Worm (Caenorhabditis elegans) whole organism, midembryonic: Measurements from ENCODE around the gene K08H2.4.

Experiments used
- T22C8.4 ChIP-seq: fragments of 200-800 bp; sonication (Bioruptor generic); IDR thresholded peaks from 2 replicates; pipeline ENCODE4 v1.3.6; 2022; ENCODE audit warnings: missing genetic modification characterization, missing compliant biosample characterization
- cog-1 ChIP-seq: sonication (generic microtip); optimal IDR thresholded peaks from 2 replicates; lab custom pipeline; 2016; ENCODE audit warnings: missing genetic modification characterization, missing compliant biosample characterization
- flt-1 ChIP-seq: fragments of 200-800 bp; sonication (Bioruptor generic); IDR thresholded peaks from 2 replicates; pipeline ENCODE4 v1.3.6; 2022; ENCODE audit warnings: missing genetic modification characterization, missing compliant biosample characterization
- klf-2 ChIP-seq: fragments of 200-800 bp; sonication (Bioruptor generic); conservative IDR thresholded peaks from 2 replicates; pipeline ENCODE4 v1.3.6; 2022; ENCODE audit warnings: missing genetic modification reagents, missing genetic modification characterization, missing compliant biosample characterization
- med-1 ChIP-seq: sonication (generic microtip); optimal IDR thresholded peaks from 2 replicates; lab custom pipeline; 2017; ENCODE audit warnings: missing genetic modification characterization, mild to moderate bottlenecking, missing compliant biosample characterization, antibody characterized with exemption, missing genetic modification reagents; ENCODE audit not compliant: insufficient read depth
- ref-1 ChIP-seq: fragments of 200-800 bp; sonication (Bioruptor generic); conservative IDR thresholded peaks from 2 replicates; pipeline ENCODE4 v1.3.6; 2022; ENCODE audit warnings: missing genetic modification reagents, missing genetic modification characterization, missing compliant biosample characterization
- tab-1 ChIP-seq: fragments of 200-800 bp; sonication (Bioruptor generic); IDR thresholded peaks from 2 replicates; pipeline ENCODE4 v1.3.6; 2022; ENCODE audit warnings: missing genetic modification characterization, missing compliant biosample characterization
- ztf-23 ChIP-seq: fragments of 200-800 bp; sonication (Bioruptor generic); IDR thresholded peaks from 2 replicates; pipeline ENCODE4 v1.3.6; 2022; ENCODE audit warnings: missing genetic modification reagents, missing genetic modification characterization, missing compliant biosample characterization
- ztf-29 ChIP-seq: fragments of 200-800 bp; sonication (Bioruptor generic); IDR thresholded peaks from 2 replicates; pipeline ENCODE4 v1.3.6; 2022; ENCODE audit warnings: missing genetic modification reagents, missing genetic modification characterization, missing compliant biosample characterization

K08H2.4 gene

DNA sequence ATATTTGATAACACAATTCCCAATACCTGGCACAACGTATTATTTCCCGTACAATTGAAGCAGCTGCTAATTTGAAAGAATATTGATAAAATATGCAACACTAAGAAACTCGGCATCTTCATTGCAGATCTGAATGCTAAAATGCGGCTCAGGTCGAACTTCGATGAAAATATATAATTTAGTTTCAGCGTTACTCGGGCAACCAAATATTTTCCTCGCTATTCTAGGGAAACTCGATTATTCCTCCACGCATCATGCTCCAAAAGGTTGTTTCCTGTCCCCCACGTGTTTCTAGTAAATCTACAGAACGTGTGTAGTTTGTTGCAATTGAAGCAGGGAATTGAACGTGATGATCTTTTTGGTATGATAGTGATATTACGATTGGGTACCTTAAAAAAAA lies 10.8 kb downstream of the K08H2.4 start:
- TF ChIP-seq klf-2 (GFP tag; lab: Robert Waterston, UW) (no peak), tab-1 (GFP tag; lab: Robert Waterston, UW) (no peak)

DNA sequence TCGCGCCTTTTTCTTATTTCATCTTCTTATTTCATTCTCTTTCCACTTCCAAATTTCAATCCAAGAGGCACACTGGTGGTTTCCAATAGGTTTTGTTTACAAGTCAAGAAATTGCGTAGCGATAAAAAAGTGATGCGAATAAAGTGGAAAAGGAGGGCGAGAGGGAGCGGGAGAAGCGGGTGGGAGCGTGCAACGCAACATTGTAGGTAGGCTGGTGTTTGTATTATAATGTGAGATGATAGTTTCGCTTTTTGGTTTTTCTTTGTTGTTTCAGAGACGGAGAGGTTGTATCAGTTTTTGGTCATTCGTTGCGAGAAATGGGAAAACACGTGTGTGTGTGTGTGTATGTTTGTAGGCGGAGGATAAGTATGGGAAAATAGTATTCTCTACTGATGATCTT lies 11.9 kb downstream of the K08H2.4 start:
- TF ChIP-seq ref-1 (GFP tag; lab: Robert Waterston, UW), result no peak
- no peak for TF ChIP-seq tab-1 (GFP tag; lab: Robert Waterston, UW)
- no peak for TF ChIP-seq T22C8.4 (GFP tag; lab: Robert Waterston, UW)
- TF ChIP-seq ztf-29, result no peak
- TF ChIP-seq ztf-23, result no peak
- TF ChIP-seq flt-1 (GFP tag; lab: Robert Waterston, UW), result no peak
- TF ChIP-seq med-1, result no peak
- no peak for TF ChIP-seq cog-1 (tag; lab: Kevin White, UChicago)
- TF ChIP-seq klf-2 (GFP tag; lab: Robert Waterston, UW), result no peak

DNA sequence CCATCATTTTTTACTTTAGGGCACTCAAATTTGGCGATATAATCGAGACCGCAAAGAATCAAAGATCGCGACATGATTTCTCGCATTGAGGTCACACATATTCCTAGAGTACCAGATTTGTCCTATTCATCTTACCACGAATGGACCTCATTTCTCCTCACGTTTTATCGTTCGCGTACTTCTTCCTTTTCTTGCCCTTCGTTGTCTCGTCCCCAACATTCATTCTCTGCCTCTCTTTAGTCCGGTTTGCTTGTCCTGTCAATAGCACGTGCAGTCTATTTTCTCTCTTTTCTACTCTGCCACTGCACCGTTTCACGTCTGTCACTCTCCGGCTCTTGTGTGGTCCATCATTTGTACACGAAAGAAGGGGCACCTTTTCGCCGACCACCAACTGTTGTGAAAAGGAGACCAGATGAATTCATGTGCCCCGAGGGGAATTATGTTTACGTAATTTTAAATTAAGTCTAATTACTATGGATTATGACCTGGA lies 13.1 kb downstream of the K08H2.4 start:
- TF ChIP-seq flt-1 (GFP tag; lab: Robert Waterston, UW), result 0 out of 2 replicates have a peak, but pooled peaks have one; percentile 51
- TF ChIP-seq ztf-23, result no peak
- TF ChIP-seq cog-1 (tag; lab: Kevin White, UChicago), result peak; percentile 30
- TF ChIP-seq tab-1 (GFP tag; lab: Robert Waterston, UW), result no peak

DNA sequence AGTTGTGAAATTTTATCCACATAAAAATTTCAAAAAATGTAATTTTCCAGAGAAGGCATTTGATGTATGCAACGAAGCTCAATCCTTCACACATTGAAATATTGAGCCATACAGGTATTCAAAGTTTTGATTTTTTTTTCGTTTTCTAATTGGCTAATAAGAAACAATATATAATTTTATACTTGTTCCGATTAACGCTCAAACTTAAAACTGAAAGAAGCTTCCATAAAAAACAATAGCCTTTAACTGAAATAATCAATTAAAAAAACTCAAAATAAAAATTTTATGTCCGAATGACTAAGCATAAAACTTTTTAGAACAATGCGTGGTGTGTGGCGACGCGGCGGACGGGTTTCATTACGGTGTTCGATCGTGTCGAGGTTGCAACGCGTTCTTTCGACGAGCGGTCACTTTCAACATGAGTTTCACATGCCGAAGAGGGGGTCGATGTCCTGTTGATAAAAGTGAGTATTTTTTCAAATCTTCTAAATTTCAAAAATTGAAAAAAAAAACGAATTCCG lies 13.7 kb downstream of the K08H2.4 start, which contains the start of gene nhr-32:
nhr-32 (plus strand) TSS at position 51 of the 521 bp plus-strand sequence.
- TF ChIP-seq ref-1 (GFP tag; lab: Robert Waterston, UW), result no peak
- no peak for TF ChIP-seq ztf-23

DNA sequence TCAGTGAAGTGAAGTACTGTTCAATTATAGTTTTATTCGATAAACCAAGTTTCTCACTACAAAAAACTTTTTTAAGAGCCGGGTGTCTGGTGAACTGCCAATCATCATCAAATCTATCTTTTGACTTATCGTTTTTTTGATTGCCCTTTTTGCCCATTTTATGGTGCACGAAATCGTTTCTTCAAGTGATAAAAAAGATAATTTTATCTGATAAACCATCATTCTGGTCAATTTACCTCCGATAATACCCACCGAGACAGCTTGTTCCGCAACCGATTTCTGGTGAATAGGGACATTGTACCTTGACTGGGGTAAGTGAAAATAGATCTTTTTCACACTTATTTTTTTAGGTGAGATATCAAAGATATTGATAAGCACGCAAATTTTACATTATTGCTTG lies 19.3 kb downstream of the K08H2.4 start, which contains the start of gene K08H2.10:
K08H2.10 (plus strand) TSS at position 230 of the 400 bp plus-strand sequence.
- no peak for TF ChIP-seq tab-1 (GFP tag; lab: Robert Waterston, UW)
- TF ChIP-seq cog-1 (tag; lab: Kevin White, UChicago), result no peak
- no peak for TF ChIP-seq T22C8.4 (GFP tag; lab: Robert Waterston, UW)
- no peak for TF ChIP-seq ref-1 (GFP tag; lab: Robert Waterston, UW)
- no peak for TF ChIP-seq ztf-23
- TF ChIP-seq med-1, result no peak
- TF ChIP-seq ztf-29, result no peak
- TF ChIP-seq klf-2 (GFP tag; lab: Robert Waterston, UW), result no peak
- no peak for TF ChIP-seq flt-1 (GFP tag; lab: Robert Waterston, UW)

DNA sequence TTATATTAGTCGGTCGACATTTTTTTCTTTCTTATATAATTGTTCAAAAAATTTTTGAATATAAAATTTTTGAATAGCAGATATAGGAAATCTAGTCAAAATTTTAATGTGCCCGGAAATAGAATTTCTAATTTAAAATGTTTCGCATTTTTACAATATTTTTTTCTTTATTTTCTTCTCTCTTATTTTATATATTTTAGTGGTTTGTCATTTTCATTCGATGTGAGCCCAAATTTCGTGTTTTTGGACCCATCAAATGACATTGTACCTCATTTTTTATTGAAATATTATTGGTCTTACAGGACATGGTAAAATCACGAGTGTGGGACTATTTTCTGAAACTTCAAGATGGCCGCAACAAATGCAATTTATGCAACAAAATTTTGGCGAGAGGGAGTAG lies 23.9 kb downstream of the K08H2.4 start, which contains the start of gene K09A11.1:
K09A11.1 (plus strand) TSS at position 301 of the 400 bp plus-strand sequence.
- TF ChIP-seq cog-1 (tag; lab: Kevin White, UChicago) (no peak), ref-1 (GFP tag; lab: Robert Waterston, UW) (no peak), med-1 (no peak), klf-2 (GFP tag; lab: Robert Waterston, UW) (no peak), flt-1 (GFP tag; lab: Robert Waterston, UW) (no peak)

DNA sequence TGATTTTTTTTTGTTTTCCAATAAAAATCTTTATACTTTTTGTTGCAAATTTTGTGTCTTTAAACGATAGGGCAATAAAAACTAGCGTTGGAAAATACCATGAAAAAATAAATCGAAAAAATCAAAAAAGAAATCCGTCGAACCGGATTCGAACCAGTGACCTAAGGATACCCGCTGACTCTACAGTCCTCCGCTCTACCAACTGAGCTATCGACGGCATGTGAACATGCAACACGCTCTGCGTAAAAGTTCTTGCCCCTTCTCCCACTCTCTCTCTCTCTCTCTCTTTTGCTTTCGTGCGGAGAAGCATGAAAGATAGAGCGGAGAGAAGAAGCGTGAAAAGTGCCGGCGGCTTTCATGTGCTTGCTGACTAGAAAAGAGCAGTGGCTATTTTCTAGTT lies 26.3 kb downstream of the K08H2.4 start:
- TF ChIP-seq ztf-23 (peak; percentile 94), med-1 (peak; percentile 28), klf-2 (GFP tag; lab: Robert Waterston, UW) (peak; percentile 90), ref-1 (GFP tag; lab: Robert Waterston, UW) (peak; percentile 77), T22C8.4 (GFP tag; lab: Robert Waterston, UW) (peak; percentile 89), flt-1 (GFP tag; lab: Robert Waterston, UW) (peak; percentile 92), cog-1 (tag; lab: Kevin White, UChicago) (peak; percentile 44), tab-1 (GFP tag; lab: Robert Waterston, UW) (peak; percentile 92), ztf-29 (peak; percentile 88)

DNA sequence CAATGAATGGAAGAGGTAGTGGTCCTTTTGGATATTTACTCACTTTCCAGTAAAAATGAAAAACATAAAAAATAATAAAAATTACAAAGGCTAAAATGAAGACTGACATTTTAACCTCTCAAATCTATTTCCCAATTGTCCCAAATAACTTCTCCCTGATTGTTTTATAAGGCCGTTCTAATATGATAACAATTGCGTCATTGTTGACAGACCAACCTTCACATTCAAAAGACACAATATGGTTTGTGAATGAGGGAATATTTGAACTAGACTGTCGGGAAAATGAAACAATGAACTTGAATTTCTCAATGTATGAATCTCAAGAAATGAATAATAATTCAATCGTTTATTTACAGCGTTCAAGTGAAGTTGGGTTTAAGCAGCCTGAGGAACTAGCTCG lies 28.9 kb downstream of the K08H2.4 start, which contains the start of gene cyp-14A1:
cyp-14A1 (minus strand) TSS at position 126 of the 400 bp plus-strand sequence.
- no peak for TF ChIP-seq klf-2 (GFP tag; lab: Robert Waterston, UW)
- no peak for TF ChIP-seq ref-1 (GFP tag; lab: Robert Waterston, UW)
- no peak for TF ChIP-seq T22C8.4 (GFP tag; lab: Robert Waterston, UW)
- no peak for TF ChIP-seq flt-1 (GFP tag; lab: Robert Waterston, UW)
- no peak for TF ChIP-seq ztf-23
- TF ChIP-seq ztf-29, result no peak
- no peak for TF ChIP-seq cog-1 (tag; lab: Kevin White, UChicago)
- TF ChIP-seq med-1, result no peak
- TF ChIP-seq tab-1 (GFP tag; lab: Robert Waterston, UW), result no peak

DNA sequence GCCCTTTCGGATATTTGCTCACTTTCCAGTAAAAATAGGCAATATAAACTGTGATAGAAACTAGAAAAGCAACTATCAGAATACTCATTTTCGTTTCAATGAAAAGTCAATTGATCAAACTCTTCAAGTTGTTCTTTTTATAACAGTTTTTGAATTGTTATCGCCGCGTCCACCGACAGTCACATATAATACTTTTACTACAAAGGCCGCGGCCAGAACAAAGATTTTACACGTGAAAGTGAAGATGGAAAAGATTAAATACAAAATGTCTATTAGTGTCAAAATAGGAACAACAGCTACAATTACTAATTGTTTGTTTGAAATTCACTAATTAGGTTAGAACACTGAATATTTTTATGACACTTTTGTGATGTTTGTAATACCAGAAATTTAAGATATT lies 31.3 kb downstream of the K08H2.4 start, which contains the start of gene cyp-14A2:
cyp-14A2 (minus strand) TSS at position 101 of the 400 bp plus-strand sequence.
- TF ChIP-seq klf-2 (GFP tag; lab: Robert Waterston, UW) (no peak), ref-1 (GFP tag; lab: Robert Waterston, UW) (no peak), med-1 (no peak), T22C8.4 (GFP tag; lab: Robert Waterston, UW) (no peak), tab-1 (GFP tag; lab: Robert Waterston, UW) (no peak), cog-1 (tag; lab: Kevin White, UChicago) (no peak), ztf-23 (no peak), flt-1 (GFP tag; lab: Robert Waterston, UW) (no peak), ztf-29 (no peak)

DNA sequence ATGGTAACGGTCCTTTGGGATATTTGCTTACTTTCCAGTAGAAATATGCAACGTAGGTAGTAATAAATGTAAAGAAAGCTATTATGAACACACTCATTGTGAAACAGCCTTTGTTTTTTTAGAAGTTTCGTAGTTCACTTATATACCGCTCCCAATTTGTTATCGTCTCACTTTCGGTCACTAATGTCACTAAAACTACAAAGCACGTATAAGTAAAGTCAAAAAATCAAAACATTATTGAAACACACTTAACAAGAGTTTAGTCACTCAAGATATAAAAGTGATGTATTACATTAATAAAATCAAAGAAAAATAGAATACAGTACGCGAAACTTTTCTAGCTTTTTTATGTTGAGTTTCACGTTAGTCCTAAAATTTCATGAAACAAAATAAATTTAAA lies 35.8 kb downstream of the K08H2.4 start, which contains the start of gene cyp-14A3:
cyp-14A3 (minus strand) TSS at position 101 of the 400 bp plus-strand sequence.
- TF ChIP-seq klf-2 (GFP tag; lab: Robert Waterston, UW) (no peak), ztf-29 (no peak), tab-1 (GFP tag; lab: Robert Waterston, UW) (no peak)
